Fruit fly (Drosophila melanogaster) whole organism, embryonic: ENCODE measurements around the gene Doc1.

Experiments used
- Abd-B ChIP-seq: fragments of 200-800 bp; sonication (Bioruptor generic); optimal IDR thresholded peaks from 2 replicates; lab custom pipeline; 2018; ENCODE audit warnings: missing biosample characterization, mild to moderate bottlenecking, missing genetic modification characterization, moderate library complexity
- Atf-2 ChIP-seq: fragments of 200-800 bp; sonication (Bioruptor generic); optimal IDR thresholded peaks from 2 replicates; lab custom pipeline; 2016; ENCODE audit warnings: missing biosample characterization, missing genetic modification characterization
- Atf6 ChIP-seq: fragments of 200-800 bp; sonication (Bioruptor generic); IDR thresholded peaks from 2 replicates; pipeline ENCODE4 v1.3.6; 2022; ENCODE audit warnings: missing biosample characterization, missing genetic modification characterization
- B-H2 ChIP-seq: fragments of 200-800 bp; sonication (Bioruptor generic); optimal IDR thresholded peaks from 2 replicates; lab custom pipeline; 2018; ENCODE audit warnings: missing biosample characterization, mild to moderate bottlenecking, missing genetic modification characterization
- CG10321 ChIP-seq: fragments of 200-800 bp; sonication (Bioruptor generic); IDR thresholded peaks from 2 replicates; pipeline ENCODE4 v1.3.6; 2022; ENCODE audit warnings: missing biosample characterization, missing genetic modification characterization
- CG10543 ChIP-seq: fragments of 200-800 bp; sonication (Bioruptor generic); optimal IDR thresholded peaks from 3 replicates; lab custom pipeline; 2017; ENCODE audit warnings: missing biosample characterization, mild to moderate bottlenecking, missing genetic modification characterization, moderate library complexity
- CG10654 ChIP-seq: fragments of 200-800 bp; sonication (Bioruptor generic); optimal IDR thresholded peaks from 2 replicates; lab custom pipeline; 2016; ENCODE audit warnings: missing biosample characterization, missing genetic modification characterization
- CG10979 ChIP-seq: fragments of 200-800 bp; sonication (Bioruptor generic); optimal IDR thresholded peaks from 2 replicates; lab custom pipeline; 2018; ENCODE audit warnings: missing biosample characterization, mild to moderate bottlenecking, missing genetic modification characterization, moderate library complexity
- CG11456 ChIP-seq: fragments of 200-800 bp; sonication (Bioruptor generic); IDR thresholded peaks from 3 replicates; pipeline ENCODE4 v1.3.6; 2022; ENCODE audit warnings: missing biosample characterization, missing genetic modification characterization
- CG1233 ChIP-seq: fragments of 200-800 bp; sonication (Bioruptor generic); optimal IDR thresholded peaks from 4 replicates; lab custom pipeline; 2018; ENCODE audit warnings: missing biosample characterization, mild to moderate bottlenecking, missing genetic modification characterization
- CG12659 ChIP-seq: fragments of 200-800 bp; sonication (Bioruptor generic); optimal IDR thresholded peaks from 3 replicates; lab custom pipeline; 2017; ENCODE audit warnings: mild to moderate bottlenecking, missing biosample characterization, missing genetic modification reagents, missing genetic modification characterization
- CG13296 ChIP-seq: fragments of 200-800 bp; sonication (Bioruptor generic); optimal IDR thresholded peaks from 3 replicates; lab custom pipeline; 2018; ENCODE audit warnings: missing biosample characterization, mild to moderate bottlenecking, missing genetic modification characterization
- CG15269 ChIP-seq: fragments of 200-800 bp; sonication (Bioruptor generic); optimal IDR thresholded peaks from 2 replicates; lab custom pipeline; 2018; ENCODE audit warnings: missing biosample characterization, mild to moderate bottlenecking, missing genetic modification characterization, moderate library complexity
- CG15601 ChIP-seq: fragments of 200-800 bp; sonication (Bioruptor generic); optimal IDR thresholded peaks from 3 replicates; lab custom pipeline; 2019; ENCODE audit warnings: missing biosample characterization, mild to moderate bottlenecking, missing genetic modification characterization, moderate library complexity
- CG17802 ChIP-seq: fragments of 200-800 bp; sonication (Bioruptor generic); optimal IDR thresholded peaks from 2 replicates; lab custom pipeline; 2018; ENCODE audit warnings: missing biosample characterization, mild to moderate bottlenecking, missing genetic modification characterization, moderate library complexity
- CG31224 ChIP-seq: fragments of 200-800 bp; sonication (Bioruptor generic); IDR thresholded peaks from 2 replicates; pipeline ENCODE4 v1.3.6; 2022; ENCODE audit warnings: missing biosample characterization, missing genetic modification characterization
- CG31388 ChIP-seq: fragments of 200-800 bp; sonication (Bioruptor generic); optimal IDR thresholded peaks from 2 replicates; lab custom pipeline; 2016; ENCODE audit warnings: missing biosample characterization, missing genetic modification characterization
- CG4854 ChIP-seq: fragments of 200-800 bp; sonication (Bioruptor generic); optimal IDR thresholded peaks from 2 replicates; lab custom pipeline; 2016; ENCODE audit warnings: missing biosample characterization, missing genetic modification characterization, inconsistent platforms
- CG6175 ChIP-seq: fragments of 200-800 bp; sonication (Bioruptor generic); IDR thresholded peaks from 3 replicates; pipeline ENCODE4 v1.3.6; 2022; ENCODE audit warnings: missing biosample characterization, missing genetic modification characterization
- CG6254 ChIP-seq: fragments of 200-800 bp; sonication (Bioruptor generic); optimal IDR thresholded peaks from 3 replicates; lab custom pipeline; 2017; ENCODE audit warnings: mild to moderate bottlenecking, missing biosample characterization, missing genetic modification reagents, missing genetic modification characterization
- CG6689 ChIP-seq: fragments of 200-800 bp; sonication (Bioruptor generic); IDR thresholded peaks from 2 replicates; pipeline ENCODE4 v1.3.6; 2022; ENCODE audit warnings: missing biosample characterization, missing genetic modification characterization
- CG6765 ChIP-seq: fragments of 200-800 bp; sonication (Bioruptor generic); optimal IDR thresholded peaks from 3 replicates; lab custom pipeline; 2017; ENCODE audit warnings: missing biosample characterization, mild to moderate bottlenecking, missing genetic modification characterization
- CG8388 ChIP-seq: fragments of 200-800 bp; sonication (Bioruptor generic); optimal IDR thresholded peaks from 2 replicates; lab custom pipeline; 2019; ENCODE audit warnings: missing biosample characterization, mild to moderate bottlenecking, missing genetic modification characterization, moderate library complexity
- CG9727 ChIP-seq: fragments of 200-800 bp; sonication (Bioruptor generic); optimal IDR thresholded peaks from 3 replicates; lab custom pipeline; 2017; ENCODE audit warnings: missing biosample characterization, mild to moderate bottlenecking, missing genetic modification characterization
- CHES-1-like ChIP-seq: fragments of 200-800 bp; sonication (Bioruptor generic); optimal IDR thresholded peaks from 2 replicates; lab custom pipeline; 2016; ENCODE audit warnings: missing biosample characterization, missing genetic modification characterization
- CkIIα-i1 ChIP-seq: fragments of 200-800 bp; sonication (Bioruptor generic); IDR thresholded peaks from 2 replicates; pipeline ENCODE4 v1.3.6; 2022; ENCODE audit warnings: missing biosample characterization, missing genetic modification characterization
- Dek ChIP-seq: fragments of 200-800 bp; sonication (Bioruptor generic); optimal IDR thresholded peaks from 3 replicates; lab custom pipeline; 2019; ENCODE audit warnings: missing biosample characterization, mild to moderate bottlenecking, missing genetic modification characterization, moderate library complexity
- Dp ChIP-seq: fragments of 200-800 bp; sonication (Bioruptor generic); optimal IDR thresholded peaks from 2 replicates; lab custom pipeline; 2018; ENCODE audit warnings: missing biosample characterization, mild to moderate bottlenecking, missing genetic modification characterization, moderate library complexity
- Drgx ChIP-seq: fragments of 200-800 bp; sonication (Bioruptor generic); IDR thresholded peaks from 2 replicates; pipeline ENCODE4 v1.3.6; 2022; ENCODE audit warnings: missing biosample characterization, missing genetic modification characterization
- E2f2 ChIP-seq: fragments of 200-800 bp; sonication (Bioruptor generic); IDR thresholded peaks from 2 replicates; pipeline ENCODE4 v1.3.6; 2022; ENCODE audit warnings: missing biosample characterization, missing genetic modification characterization
- Ets65A ChIP-seq: fragments of 200-800 bp; sonication (Bioruptor generic); peaks from one replicate; lab custom pipeline; 2016; ENCODE audit warnings: missing biosample characterization, missing genetic modification characterization
- Hr78 ChIP-seq, 2 experiments: fragments of 200-800 bp in 1 of 2; fragments of >200 bp in 1 of 2; sonication (Bioruptor generic) in 1 of 2; optimal IDR thresholded peaks; 2 replicates each; lab custom pipeline; 2017 to 2019; ENCODE audit warnings: missing biosample characterization in 2 of 2, missing genetic modification characterization in 2 of 2, mild to moderate bottlenecking in 1 of 2, moderate library complexity in 1 of 2
- MESR4 ChIP-seq: fragments of 200-800 bp; sonication (Bioruptor generic); optimal IDR thresholded peaks from 2 replicates; lab custom pipeline; 2018; ENCODE audit warnings: missing biosample characterization, mild to moderate bottlenecking, missing genetic modification characterization, moderate library complexity
- Med ChIP-seq: fragments of 200-800 bp; sonication (Bioruptor generic); peaks from one replicate; lab custom pipeline; 2016; ENCODE audit warnings: missing biosample characterization, missing genetic modification characterization, mild to moderate bottlenecking, inconsistent platforms, moderate library complexity
- Mrtf ChIP-seq: fragments of 200-800 bp; sonication (Bioruptor generic); IDR thresholded peaks from 3 replicates; pipeline ENCODE4 v1.3.6; 2022; ENCODE audit warnings: missing biosample characterization, missing genetic modification characterization
- Rfx ChIP-seq: fragments of 200-800 bp; sonication (Bioruptor generic); IDR thresholded peaks from 2 replicates; pipeline ENCODE4 v1.3.6; 2022; ENCODE audit warnings: missing biosample characterization, missing genetic modification characterization
- btn ChIP-seq: fragments of 200-800 bp; sonication (Bioruptor generic); optimal IDR thresholded peaks from 2 replicates; lab custom pipeline; 2016; ENCODE audit warnings: missing biosample characterization, missing genetic modification characterization
- ci ChIP-seq: fragments of 200-800 bp; sonication (Bioruptor generic); IDR thresholded peaks from 3 replicates; pipeline ENCODE4 v1.3.6; 2022; ENCODE audit warnings: missing biosample characterization, missing genetic modification characterization
- fd96Cb ChIP-seq: fragments of 200-800 bp; sonication (Bioruptor generic); optimal IDR thresholded peaks from 2 replicates; lab custom pipeline; 2018; ENCODE audit warnings: missing biosample characterization, mild to moderate bottlenecking, missing genetic modification characterization, moderate library complexity
- knrl ChIP-seq: fragments of 200-800 bp; sonication (Bioruptor generic); IDR thresholded peaks from 3 replicates; pipeline ENCODE4 v1.3.6; 2022; ENCODE audit warnings: missing biosample characterization, missing genetic modification characterization; ENCODE audit not compliant: partially characterized antibody
- lab ChIP-seq: fragments of 200-800 bp; sonication (Bioruptor generic); optimal IDR thresholded peaks from 3 replicates; lab custom pipeline; 2017; ENCODE audit warnings: missing biosample characterization, missing genetic modification characterization, mild to moderate bottlenecking, moderate library complexity, missing genetic modification reagents
- lmd ChIP-seq: fragments of 200-800 bp; sonication (Bioruptor generic); IDR thresholded peaks from 2 replicates; pipeline ENCODE4 v1.3.6; 2022; ENCODE audit warnings: missing biosample characterization, missing genetic modification characterization
- otp ChIP-seq: fragments of 200-800 bp; sonication (Bioruptor generic); IDR thresholded peaks from 3 replicates; pipeline ENCODE4, ENCODE4 v1.3.6; 2022; ENCODE audit warnings: missing biosample characterization, missing genetic modification characterization
- pita ChIP-seq: fragments of 200-800 bp; sonication (Bioruptor generic); optimal IDR thresholded peaks from 2 replicates; lab custom pipeline; 2017; ENCODE audit warnings: missing biosample characterization, mild to moderate bottlenecking, missing genetic modification characterization
- ro ChIP-seq: fragments of 200-800 bp; sonication (Bioruptor generic); IDR thresholded peaks from 2 replicates; pipeline ENCODE4 v1.3.6; 2022; ENCODE audit warnings: missing biosample characterization, missing genetic modification characterization
- row ChIP-seq: fragments of 200-800 bp; sonication (Bioruptor generic); IDR thresholded peaks from 3 replicates; pipeline ENCODE4 v1.3.6; 2022; ENCODE audit warnings: missing biosample characterization, missing genetic modification characterization
- slbo ChIP-seq: fragments of 200-800 bp; sonication (Bioruptor generic); IDR thresholded peaks from 2 replicates; pipeline ENCODE4 v1.3.6; 2022; ENCODE audit warnings: missing biosample characterization, missing genetic modification characterization
- trh ChIP-seq: fragments of 200-800 bp; sonication (Bioruptor generic); optimal IDR thresholded peaks from 2 replicates; lab custom pipeline; 2016; ENCODE audit warnings: missing biosample characterization, missing genetic modification characterization
- zfh1 ChIP-seq: fragments of 200-800 bp; sonication (Bioruptor generic); IDR thresholded peaks from 3 replicates; pipeline ENCODE4 v1.3.6; 2022; ENCODE audit warnings: missing biosample characterization, missing genetic modification characterization

Gene Doc1

DNA sequence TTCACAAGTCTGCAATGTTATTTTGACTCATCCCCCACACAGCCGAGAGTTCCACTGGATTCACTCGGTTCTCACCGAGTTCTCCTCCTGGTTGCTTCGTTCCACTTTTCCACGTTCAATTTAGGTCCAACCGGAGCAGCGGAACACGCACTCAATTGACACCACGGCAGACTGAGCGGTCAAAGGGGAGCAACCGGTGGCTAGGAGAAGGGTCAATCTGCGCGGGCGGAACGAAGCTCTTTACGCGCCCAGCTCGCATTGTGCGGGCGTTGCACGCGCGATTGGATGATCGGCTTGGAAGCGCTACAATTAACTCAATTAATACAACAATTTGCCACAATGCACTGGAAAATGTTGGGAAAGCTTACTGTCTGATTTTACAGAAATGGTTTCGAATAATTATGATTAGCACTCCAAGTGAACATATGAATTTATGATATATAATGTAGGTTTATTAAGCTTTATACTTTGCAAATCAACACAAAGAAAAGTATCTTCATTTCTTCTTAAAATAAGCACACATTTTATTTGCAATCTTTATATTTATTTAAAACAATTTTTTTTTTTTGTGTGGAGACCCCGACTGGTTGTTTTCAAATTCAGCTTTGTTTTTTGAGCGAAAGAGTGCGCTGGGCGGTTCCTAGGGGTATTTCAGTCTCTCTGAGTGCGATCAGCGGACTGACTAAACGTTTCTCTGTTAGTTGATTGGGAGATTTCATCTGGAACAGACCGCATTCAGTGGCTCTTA, 51.4 kb downstream of the Doc1 start, which contains the start of gene CG32032:
Gene CG32032, plus strand, starts transcription at position 698 of the 748 bp plus-strand sequence.
- TF ChIP-seq CG9727 (peak; percentile 14), zfh1 (GFP tag; lab: Robert Waterston, UW) (no peak), pita (no peak), CG4854 (GFP tag; lab: Kevin White, UChicago) (no peak), Hr78 (GFP tag; optimal IDR thresholded peaks at IDR 0.05; lab: Kevin White, UChicago) (peak in 1 of 2 experiments; percentile 64), btn (no peak), Atf6 (no peak), Med (GFP tag; lab: Kevin White, UChicago) (peak; percentile 14), Dp (no peak), B-H2 (GFP tag; lab: Kevin White, UChicago) (no peak), CG15269 (tag; lab: Kevin White, UChicago) (no peak), Abd-B (GFP tag; lab: Kevin White, UChicago) (peak; percentile 9), ro (GFP tag; lab: Robert Waterston, UW) (no peak), Atf-2 (no peak), row (GFP tag; lab: Robert Waterston, UW) (peak; percentile 56), CkIIα-i1 (GFP tag; lab: Robert Waterston, UW) (no peak), otp (GFP tag; lab: Robert Waterston, UW) (no peak), CG12659 (GFP tag; lab: Kevin White, UChicago) (peak; percentile 13), CG10321 (GFP tag; lab: Robert Waterston, UW) (no peak), lab (peak; percentile 9), CG13296 (GFP tag; lab: Kevin White, UChicago) (peak; percentile 40), CG6254 (GFP tag; lab: Kevin White, UChicago) (no peak), CHES-1-like (GFP tag; lab: Kevin White, UChicago) (no peak), CG10979 (no peak), Mrtf (GFP tag; lab: Robert Waterston, UW) (no peak), Rfx (peak; percentile 42), slbo (peak; percentile 33; the same call in 1 of the 2 replicates), Drgx (GFP tag; lab: Robert Waterston, UW) (peak; percentile 47; the same call in 1 of the 2 replicates), trh (GFP tag; lab: Kevin White, UChicago) (no peak), CG11456 (GFP tag; lab: Robert Waterston, UW) (0 out of 3 replicates have a peak, but pooled peaks have one; percentile 62), lmd (peak; percentile 27; the same call in 1 of the 2 replicates), CG8388 (GFP tag; lab: Kevin White, UChicago) (no peak), CG31224 (GFP tag; lab: Robert Waterston, UW) (no peak), CG10654 (GFP tag; lab: Kevin White, UChicago) (no peak), ci (GFP tag; lab: Robert Waterston, UW) (no peak), CG10543 (GFP tag; lab: Kevin White, UChicago) (peak; percentile 11), CG17802 (no peak), Dek (tag; lab: Kevin White, UChicago) (peak; percentile 8), CG1233 (GFP tag; lab: Kevin White, UChicago) (no peak), knrl (no peak), CG6765 (peak; percentile 7), E2f2 (0 out of 2 replicates have a peak, but pooled peaks have one; percentile 12), Ets65A (peak; percentile 32), CG15601 (tag; lab: Kevin White, UChicago) (no peak), CG6689 (GFP tag; lab: Robert Waterston, UW) (0 out of 2 replicates have a peak, but pooled peaks have one; percentile 6), fd96Cb (tag; lab: Kevin White, UChicago) (peak; percentile 2), CG6175 (0 out of 3 replicates have a peak, but pooled peaks have one; percentile 29), CG31388 (GFP tag; lab: Kevin White, UChicago) (no peak), MESR4 (GFP tag; lab: Kevin White, UChicago) (no peak)
